Fruit fly (Drosophila melanogaster): ENCODE results near the gene CG18754.

CG18754 gene

dm6 chr3R:23726740-23727139 is 42.9 kb downstream of the CG18754 start (continued):
- TF ChIP-seq hb (GFP tag; IDR thresholded peaks at IDR 0.05; ENCODE audit: partially characterized antibody) = no peak
- TF ChIP-seq Ssrp (tag; optimal IDR thresholded peaks at IDR 0.05) = peak; percentile 44
- TF ChIP-seq twi (tag; optimal IDR thresholded peaks at IDR 0.05) = no peak
- TF ChIP-seq emc (GFP tag; optimal IDR thresholded peaks at IDR 0.05) = no peak
- TF ChIP-seq crp (GFP tag; optimal IDR thresholded peaks at IDR 0.05) = peak in 1 of 2 experiments; percentile 8
- TF ChIP-seq mam (GFP tag; optimal IDR thresholded peaks at IDR 0.05) = peak; percentile 85
- peak; percentile 16 for TF ChIP-seq CG4617 (GFP tag; optimal IDR thresholded peaks at IDR 0.05; ENCODE audit: borderline replicate concordance)
- peak; percentile 64 for TF ChIP-seq tx (GFP tag; optimal IDR thresholded peaks at IDR 0.05)
- peak; percentile 57 for TF ChIP-seq Camta (GFP tag; optimal IDR thresholded peaks at IDR 0.05)
- TF ChIP-seq BtbVII (GFP tag; optimal IDR thresholded peaks at IDR 0.05) = peak; percentile 83
- TF ChIP-seq HmgZ (tag; optimal IDR thresholded peaks at IDR 0.05) = peak; percentile 77
- TF ChIP-seq zfh2 (GFP tag; optimal IDR thresholded peaks at IDR 0.05) = peak; percentile 86
- peak; percentile 32 for TF ChIP-seq shn (GFP tag; optimal IDR thresholded peaks at IDR 0.05)
- no peak for TF ChIP-seq Optix (GFP tag; IDR thresholded peaks at IDR 0.05)
- TF ChIP-seq seq (GFP tag; IDR thresholded peaks at IDR 0.05) = peak; percentile 80
- no peak for TF ChIP-seq CG6791 (GFP tag; IDR thresholded peaks at IDR 0.05; ENCODE audit: partially characterized antibody)
- peak; percentile 93 for TF ChIP-seq Hmr (GFP tag; optimal IDR thresholded peaks at IDR 0.05)
- TF ChIP-seq CG8089 (GFP tag; optimal IDR thresholded peaks at IDR 0.05) = peak; percentile 13
- TF ChIP-seq Drgx (GFP tag; IDR thresholded peaks at IDR 0.05) = peak; percentile 88
- peak; percentile 77 for TF ChIP-seq cas (GFP tag; IDR thresholded peaks at IDR 0.05)
- peak; percentile 54 for TF ChIP-seq exex (tag; optimal IDR thresholded peaks at IDR 0.05)
- no peak for TF ChIP-seq wek (GFP tag; optimal IDR thresholded peaks at IDR 0.05)
- TF ChIP-seq CG14710 (tag; optimal IDR thresholded peaks at IDR 0.05) = peak; percentile 35
- no peak for TF ChIP-seq CTCF (GFP tag; optimal IDR thresholded peaks at IDR 0.05)
- no peak; the same call in 2 of the 3 replicates for TF ChIP-seq CG34422 (GFP tag; IDR thresholded peaks at IDR 0.05)
- peak; percentile 93 for TF ChIP-seq CG32532 (GFP tag; IDR thresholded peaks at IDR 0.05)
- 0 out of 3 replicates have a peak, but pooled peaks have one; percentile 18 for TF ChIP-seq CG11093 (GFP tag; IDR thresholded peaks at IDR 0.05)
- peak; percentile 51 for TF ChIP-seq CG3995 (GFP tag; optimal IDR thresholded peaks at IDR 0.05)
- TF ChIP-seq E2f1 (GFP tag; IDR thresholded peaks at IDR 0.05) = peak; percentile 73
- no peak for TF ChIP-seq MTF-1 (GFP tag; optimal IDR thresholded peaks at IDR 0.05; ENCODE audit: borderline replicate concordance)
- TF ChIP-seq jigr1 (GFP tag; IDR thresholded peaks at IDR 0.05) = peak; percentile 60; the same call in 1 of the 3 replicates
- no peak for TF ChIP-seq CG15601 (tag; optimal IDR thresholded peaks at IDR 0.05)
- peak; percentile 79 for TF ChIP-seq CG6765 (GFP tag; optimal IDR thresholded peaks at IDR 0.05)
- TF ChIP-seq grn (GFP tag; optimal IDR thresholded peaks at IDR 0.05) = no peak
- TF ChIP-seq ewg (GFP tag; optimal IDR thresholded peaks at IDR 0.05) = no peak
- peak; percentile 59 for TF ChIP-seq toy (GFP tag; IDR thresholded peaks at IDR 0.05)
- TF ChIP-seq NC2α (GFP tag; optimal IDR thresholded peaks at IDR 0.05) = no peak
- no peak for TF ChIP-seq CG33557 (GFP tag; optimal IDR thresholded peaks at IDR 0.05)
- TF ChIP-seq CG14050 (GFP tag; IDR thresholded peaks at IDR 0.05) = peak; percentile 67
- TF ChIP-seq ttk (GFP tag; IDR thresholded peaks at IDR 0.05) = peak; percentile 64
- no peak for TF ChIP-seq p53 (GFP tag; optimal IDR thresholded peaks at IDR 0.05)
- no peak for TF ChIP-seq CG1529 (GFP tag; optimal IDR thresholded peaks at IDR 0.05)
- peak; percentile 95 for TF ChIP-seq lab (GFP tag; optimal IDR thresholded peaks at IDR 0.05)
- TF ChIP-seq MESR4 (GFP tag; optimal IDR thresholded peaks at IDR 0.05) = no peak
- no peak; the same call in 1 of the 2 replicates for TF ChIP-seq Poxn (GFP tag; IDR thresholded peaks at IDR 0.05)
- TF ChIP-seq Taf1 (GFP tag; IDR thresholded peaks at IDR 0.05) = peak; percentile 70; the same call in 1 of the 2 replicates
- TF ChIP-seq ro (GFP tag; IDR thresholded peaks at IDR 0.05) = no peak
- TF ChIP-seq CG8765 (GFP tag; IDR thresholded peaks at IDR 0.05) = no peak; the same call in 1 of the 2 replicates
- TF ChIP-seq NK7.1 (GFP tag; optimal IDR thresholded peaks at IDR 0.05) = peak; percentile 42
- TF ChIP-seq Trl (optimal IDR thresholded peaks at IDR 0.05) = no peak
- TF ChIP-seq Trl (GFP tag; optimal IDR thresholded peaks at IDR 0.05) = peak; percentile 64
- no peak for TF ChIP-seq Hr78 (GFP tag; optimal IDR thresholded peaks at IDR 0.05)
